Fruit fly (Drosophila melanogaster): ENCODE data around the gene CG14154.

DNA sequence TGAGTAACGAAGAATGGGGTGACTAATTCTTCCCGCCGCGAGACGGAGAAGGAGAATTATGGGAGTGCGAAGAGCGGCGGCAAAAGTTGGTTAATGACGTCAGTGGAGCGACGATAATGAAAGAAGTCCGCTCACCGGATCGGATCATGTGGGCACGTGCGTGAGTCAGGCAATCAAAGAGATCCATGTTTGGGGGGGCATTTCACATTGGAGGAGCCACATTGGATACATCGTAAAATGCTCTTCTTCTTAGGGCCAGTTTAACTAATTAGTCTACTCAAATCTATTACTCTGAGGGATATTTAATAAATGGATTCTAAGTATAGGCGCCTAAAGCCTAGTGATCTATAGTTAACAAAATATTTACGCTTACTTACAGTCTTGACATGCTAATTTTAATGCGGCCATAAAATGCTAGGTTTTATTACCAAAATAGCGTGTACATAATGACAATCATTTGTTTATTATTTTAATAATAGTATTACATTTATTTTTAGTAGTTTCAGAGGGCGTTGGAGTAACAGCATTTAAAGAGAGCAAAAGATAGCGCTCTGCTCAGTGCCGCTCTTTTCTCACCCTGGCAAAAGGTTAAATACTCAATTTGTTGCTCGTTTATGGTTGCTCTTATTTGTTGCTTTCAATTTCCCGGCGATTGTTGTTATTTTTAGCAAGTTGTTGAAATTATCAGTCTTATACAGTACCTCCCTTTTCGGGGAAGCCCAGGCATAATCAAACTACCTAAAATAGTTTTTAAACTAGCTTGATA lies 16.9 kb downstream of the CG14154 start:
- TF ChIP-seq h (optimal IDR thresholded peaks at IDR 0.05) (no peak), psq (optimal IDR thresholded peaks at IDR 0.05) (no peak), insv (optimal IDR thresholded peaks at IDR 0.05) (no peak), ttk (optimal IDR thresholded peaks at IDR 0.05) (no peak)
